Fruit fly (Drosophila melanogaster): ENCODE measurements around the gene Cpr62Bc.

- 0 out of 2 replicates have a peak, but pooled peaks have one; percentile 20 for TF ChIP-seq Gug (GFP tag; IDR thresholded peaks at IDR 0.05)
- no peak for TF ChIP-seq CG11762 (GFP tag; optimal IDR thresholded peaks at IDR 0.05; ENCODE audit: insufficient read depth)
- TF ChIP-seq CG6163 (GFP tag; IDR thresholded peaks at IDR 0.05), result peak; percentile 90
- no peak for TF ChIP-seq acj6 (GFP tag; optimal IDR thresholded peaks at IDR 0.05)
- no peak for TF ChIP-seq Smox (GFP tag; optimal IDR thresholded peaks at IDR 0.05)
- TF ChIP-seq Hr38 (GFP tag; optimal IDR thresholded peaks at IDR 0.05), result no peak
- peak; percentile 37 for TF ChIP-seq Sox102F (GFP tag; optimal IDR thresholded peaks at IDR 0.05)
- peak; percentile 28 for TF ChIP-seq CG8632 (GFP tag; optimal IDR thresholded peaks at IDR 0.05)
- no peak for TF ChIP-seq lz (GFP tag; optimal IDR thresholded peaks at IDR 0.05)
Observed at dm6 chr3L:1810288-1810687, 31.6 kb downstream of the Cpr62Bc start, which contains the start of gene GV1.

Measured in whole organism, prepupa.